Fruit fly (Drosophila melanogaster): Measurements from ENCODE around the gene CG34124.

The CG34124 gene

DNA sequence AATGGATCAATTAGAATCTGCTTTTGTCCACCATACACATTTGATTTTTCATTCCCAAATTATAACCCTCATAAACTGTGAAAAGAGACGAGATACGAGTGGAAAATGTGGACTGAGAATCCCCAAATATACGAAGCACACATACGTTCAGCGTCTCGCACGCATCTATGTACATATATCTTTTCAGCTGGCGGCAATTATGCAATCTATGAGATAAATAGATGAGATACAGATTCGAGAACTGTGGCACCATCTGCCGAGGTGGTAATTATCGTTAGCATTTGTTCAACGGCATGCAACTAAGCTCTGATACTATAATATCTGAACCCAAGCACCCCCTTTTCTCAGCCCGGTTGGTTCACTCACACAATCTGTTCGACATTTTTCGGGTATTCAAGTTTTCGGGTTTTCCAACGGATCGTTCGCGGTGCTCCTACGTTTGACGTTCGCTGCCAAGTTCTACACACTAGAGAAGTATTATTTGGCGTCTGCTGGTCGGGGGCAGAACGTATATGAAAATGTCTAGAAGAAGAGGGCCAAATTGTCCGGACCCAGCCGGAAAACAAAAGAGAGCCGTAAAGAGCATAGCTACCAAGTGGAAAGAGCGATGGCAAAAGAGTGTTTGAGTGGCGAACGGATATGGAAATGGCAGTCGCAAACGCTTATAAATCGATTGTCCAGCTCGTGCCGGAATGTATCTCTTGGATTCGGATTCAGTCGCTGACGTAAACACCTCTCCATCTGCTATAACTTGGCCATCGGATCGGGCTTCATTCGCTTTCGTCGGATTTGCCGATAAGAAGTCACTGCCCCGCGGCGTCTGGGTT is 37.0 kb downstream of the CG34124 start:
- no peak for TF ChIP-seq CG15514 (GFP tag; optimal IDR thresholded peaks at IDR 0.05)
- no peak for TF ChIP-seq CG34422 (GFP tag; IDR thresholded peaks at IDR 0.05)
- TF ChIP-seq CG9215 (GFP tag; IDR thresholded peaks at IDR 0.05): no peak
- TF ChIP-seq croc (GFP tag; conservative IDR thresholded peaks at IDR 0.05): no peak
- no peak for TF ChIP-seq CG14710 (tag; optimal IDR thresholded peaks at IDR 0.05)
- no peak for TF ChIP-seq CG9437 (GFP tag; optimal IDR thresholded peaks at IDR 0.05)
- no peak for TF ChIP-seq H2.0 (GFP tag; IDR thresholded peaks at IDR 0.05)
- TF ChIP-seq Pdp1 (GFP tag; optimal IDR thresholded peaks at IDR 0.05): peak in 1 of 2 experiments; percentile 95
- no peak for TF ChIP-seq Camta (GFP tag; optimal IDR thresholded peaks at IDR 0.05)
- TF ChIP-seq sens-2 (GFP tag; IDR thresholded peaks at IDR 0.05): no peak
- no peak for TF ChIP-seq br (optimal IDR thresholded peaks at IDR 0.05)
- TF ChIP-seq CG12299 (tag; optimal IDR thresholded peaks at IDR 0.05): no peak
- TF ChIP-seq chinmo (GFP tag; IDR thresholded peaks at IDR 0.05; ENCODE audit: partially characterized antibody): 0 out of 4 replicates have a peak, but pooled peaks have one; percentile 28
- no peak for TF ChIP-seq CG7556 (GFP tag; optimal IDR thresholded peaks at IDR 0.05)
- TF ChIP-seq da (GFP tag; optimal IDR thresholded peaks at IDR 0.05): no peak
- no peak for TF ChIP-seq CG6254 (GFP tag; optimal IDR thresholded peaks at IDR 0.05)
- TF ChIP-seq CG9932 (GFP tag; IDR thresholded peaks at IDR 0.05): no peak
- no peak for TF ChIP-seq bowl (GFP tag; IDR thresholded peaks at IDR 0.05)
- no peak for TF ChIP-seq CG12236 (GFP tag; optimal IDR thresholded peaks at IDR 0.05)
- no peak for TF ChIP-seq usp (GFP tag; optimal IDR thresholded peaks at IDR 0.05)
- no peak for TF ChIP-seq CG10321 (GFP tag; IDR thresholded peaks at IDR 0.05)
- no peak for TF ChIP-seq CG10209 (GFP tag; optimal IDR thresholded peaks at IDR 0.05)
- TF ChIP-seq MESR4 (GFP tag; optimal IDR thresholded peaks at IDR 0.05): no peak
- no peak for TF ChIP-seq NC2α (GFP tag; optimal IDR thresholded peaks at IDR 0.05)
- no peak for TF ChIP-seq CG14965 (GFP tag; optimal IDR thresholded peaks at IDR 0.05; ENCODE audit: borderline replicate concordance)
- TF ChIP-seq repo (GFP tag; optimal IDR thresholded peaks at IDR 0.05): no peak
- TF ChIP-seq Rx (GFP tag; IDR thresholded peaks at IDR 0.05): no peak
- TF ChIP-seq sug (tag; optimal IDR thresholded peaks at IDR 0.05): no peak
- peak; percentile 73 for TF ChIP-seq Med (GFP tag)
- no peak for TF ChIP-seq Jarid2 (GFP tag; optimal IDR thresholded peaks at IDR 0.05)
- TF ChIP-seq CG15479 (GFP tag; optimal IDR thresholded peaks at IDR 0.05): peak; percentile 35
- no peak for TF ChIP-seq Gsc (GFP tag; IDR thresholded peaks at IDR 0.05)
- TF ChIP-seq ken (GFP tag; IDR thresholded peaks at IDR 0.05): no peak
- TF ChIP-seq tap (tag; optimal IDR thresholded peaks at IDR 0.05): no peak
- no peak for TF ChIP-seq Mrtf (GFP tag; IDR thresholded peaks at IDR 0.05)
- no peak for TF ChIP-seq CG10366 (GFP tag; IDR thresholded peaks at IDR 0.05)
- peak; percentile 93 for TF ChIP-seq CG3163 (GFP tag; optimal IDR thresholded peaks at IDR 0.05)
- TF ChIP-seq CG10543 (GFP tag; optimal IDR thresholded peaks at IDR 0.05): peak; percentile 33
- TF ChIP-seq tin (GFP tag; optimal IDR thresholded peaks at IDR 0.05): no peak
- no peak for TF ChIP-seq shn (GFP tag; optimal IDR thresholded peaks at IDR 0.05)
- TF ChIP-seq ERR (GFP tag; optimal IDR thresholded peaks at IDR 0.05): no peak
- no peak for TF ChIP-seq Oli (tag; optimal IDR thresholded peaks at IDR 0.05)
- no peak for TF ChIP-seq sqz (GFP tag; optimal IDR thresholded peaks at IDR 0.05)
- TF ChIP-seq gfzf (GFP tag; optimal IDR thresholded peaks at IDR 0.05): no peak
- TF ChIP-seq kni (GFP tag; optimal IDR thresholded peaks at IDR 0.05): no peak
- no peak for TF ChIP-seq CoRest (tag; optimal IDR thresholded peaks at IDR 0.05)
- peak; percentile 11; the same call in 1 of the 2 replicates for TF ChIP-seq CG32532 (GFP tag; IDR thresholded peaks at IDR 0.05)
- no peak for TF ChIP-seq psq (GFP tag; optimal IDR thresholded peaks at IDR 0.05)
- no peak for TF ChIP-seq sr (GFP tag; IDR thresholded peaks at IDR 0.05)
- no peak for TF ChIP-seq Ets65A (GFP tag)
- TF ChIP-seq slbo (GFP tag; IDR thresholded peaks at IDR 0.05): no peak

All from whole organism, embryonic.